Worm (Caenorhabditis elegans) whole organism, L4 larva: Measurements from ENCODE around the gene C18H7.1.

Experiments
- D1046.2 ChIP-seq: fragments of 200-800 bp; sonication (Bioruptor generic); IDR thresholded peaks from 2 replicates; pipeline ENCODE4 v1.3.6; 2022; ENCODE audit warnings: missing genetic modification characterization, missing compliant biosample characterization
- F37D6.2 ChIP-seq: sonication (generic microtip); optimal IDR thresholded peaks from 2 replicates; lab custom pipeline; 2016; ENCODE audit warnings: mild to moderate bottlenecking, missing genetic modification characterization, missing compliant biosample characterization
- F49E8.2 ChIP-seq: sonication (generic microtip); optimal IDR thresholded peaks from 2 replicates; lab custom pipeline; 2016; ENCODE audit warnings: missing compliant biosample characterization, mild to moderate bottlenecking, missing genetic modification characterization, borderline replicate concordance
- T26A8.4 ChIP-seq: fragments of 200-800 bp; sonication (Bioruptor generic); IDR thresholded peaks from 2 replicates; pipeline ENCODE4 v1.3.6; 2022; ENCODE audit warnings: missing genetic modification characterization, missing compliant biosample characterization
- Y105C5A.15 ChIP-seq: fragments of 200-800 bp; sonication (Bioruptor generic); IDR thresholded peaks from 2 replicates; pipeline ENCODE4 v1.3.6; 2022; ENCODE audit warnings: missing genetic modification characterization, missing compliant biosample characterization
- Y48G9A.11 ChIP-seq: fragments of 200-800 bp; sonication (Bioruptor generic); IDR thresholded peaks from 2 replicates; pipeline ENCODE4 v1.3.6; 2022; ENCODE audit warnings: missing genetic modification reagents, missing genetic modification characterization, missing compliant biosample characterization
- Y5F2A.4 ChIP-seq: fragments of 200-800 bp; sonication (Bioruptor generic); optimal IDR thresholded peaks from 2 replicates; lab custom pipeline; 2018; ENCODE audit warnings: mild to moderate bottlenecking, missing genetic modification characterization, missing compliant biosample characterization
- ZK337.2 ChIP-seq: fragments of 200-800 bp; sonication (Bioruptor generic); IDR thresholded peaks from 2 replicates; pipeline ENCODE4 v1.3.6; 2022; ENCODE audit warnings: missing genetic modification reagents, missing genetic modification characterization, missing compliant biosample characterization
- aly-2 ChIP-seq: sonication (generic microtip); optimal IDR thresholded peaks from 2 replicates; lab custom pipeline; 2018; ENCODE audit warnings: missing biosample characterization, missing genetic modification characterization
- ceh-32 ChIP-seq: sonication (generic microtip); optimal IDR thresholded peaks from 2 replicates; lab custom pipeline; 2016; ENCODE audit warnings: mild to moderate bottlenecking, missing genetic modification characterization, missing compliant biosample characterization; ENCODE audit not compliant: poor library complexity
- ceh-44 ChIP-seq: fragments of 200-800 bp; sonication (Bioruptor generic); IDR thresholded peaks from 2 replicates; pipeline ENCODE4 v1.3.6; 2022; ENCODE audit warnings: missing genetic modification reagents, missing genetic modification characterization, missing compliant biosample characterization
- cey-2 ChIP-seq: sonication (generic microtip); optimal IDR thresholded peaks from 3 replicates; lab custom pipeline; 2017; ENCODE audit warnings: missing genetic modification characterization, mild to moderate bottlenecking, missing compliant biosample characterization, antibody characterized with exemption, borderline replicate concordance; ENCODE audit not compliant: insufficient read depth
- daf-16 ChIP-seq, 3 experiments: sonication (generic microtip); optimal IDR thresholded peaks; 2 replicates each; lab custom pipeline; 2016 to 2017; ENCODE audit warnings: missing genetic modification characterization in 3 of 3, missing genetic modification reagents in 3 of 3, mild to moderate bottlenecking in 2 of 3, missing compliant biosample characterization in 2 of 3, missing biosample characterization in 1 of 3, moderate library complexity in 1 of 3
- dmd-6 ChIP-seq: fragments of 200-800 bp; sonication (Bioruptor generic); IDR thresholded peaks from 2 replicates; pipeline ENCODE4 v1.3.6; 2022; ENCODE audit warnings: missing genetic modification reagents, missing genetic modification characterization, missing compliant biosample characterization
- egl-43 ChIP-seq: fragments of 200-800 bp; sonication (Bioruptor generic); IDR thresholded peaks from 2 replicates; pipeline ENCODE4 v1.3.6; 2022; ENCODE audit warnings: missing genetic modification reagents, missing genetic modification characterization, missing compliant biosample characterization
- jun-1 ChIP-seq: fragments of 150-350 bp; optimal IDR thresholded peaks from 2 replicates; lab custom pipeline; 2014; ENCODE audit warnings: missing biosample characterization, missing genetic modification reagents, missing genetic modification characterization
- lim-7 ChIP-seq: fragments of 200-800 bp; sonication (Bioruptor generic); IDR thresholded peaks from 2 replicates; pipeline ENCODE4 v1.3.6; 2022; ENCODE audit warnings: missing genetic modification characterization, missing compliant biosample characterization
- lin-1 ChIP-seq: fragments of 200-800 bp; sonication (Bioruptor generic); IDR thresholded peaks from 2 replicates; pipeline ENCODE4 v1.3.6; 2022; ENCODE audit warnings: missing genetic modification reagents, missing genetic modification characterization, missing compliant biosample characterization
- lin-15B ChIP-seq: fragments of 150-350 bp; sonication (generic microtip); optimal IDR thresholded peaks from 3 replicates; lab custom pipeline; 2014; ENCODE audit warnings: missing biosample characterization, missing genetic modification characterization
- lin-38 ChIP-seq: fragments of 200-800 bp; sonication (Bioruptor generic); IDR thresholded peaks from 2 replicates; pipeline ENCODE4 v1.3.6; 2022; ENCODE audit warnings: missing genetic modification reagents, missing genetic modification characterization, missing compliant biosample characterization
- lir-3 ChIP-seq: sonication (generic microtip); optimal IDR thresholded peaks from 2 replicates; lab custom pipeline; 2016; ENCODE audit warnings: mild to moderate bottlenecking, missing genetic modification characterization, missing compliant biosample characterization
- lsy-2 ChIP-seq, 2 experiments: fragments of 150-350 bp in 1 of 2; sonication (generic microtip) in 1 of 2; optimal IDR thresholded peaks; 2 replicates each; lab custom pipeline; 2014 to 2017; ENCODE audit warnings: missing biosample characterization in 2 of 2, missing genetic modification characterization in 2 of 2
- madf-9 ChIP-seq: fragments of 200-800 bp; sonication (Bioruptor generic); conservative IDR thresholded peaks from 2 replicates; pipeline ENCODE4 v1.3.6; 2022; ENCODE audit warnings: missing genetic modification reagents, missing genetic modification characterization, missing compliant biosample characterization
- mdt-29 ChIP-seq: fragments of 200-800 bp; sonication (Bioruptor generic); IDR thresholded peaks from 2 replicates; pipeline ENCODE4 v1.3.6; 2022; ENCODE audit warnings: missing genetic modification reagents, missing genetic modification characterization, missing compliant biosample characterization
- mes-2 ChIP-seq: sonication (generic microtip); optimal IDR thresholded peaks from 2 replicates; lab custom pipeline; 2016; ENCODE audit warnings: missing genotype, mild to moderate bottlenecking, missing genetic modification characterization, missing compliant biosample characterization; ENCODE audit not compliant: poor library complexity, severe bottlenecking
- mxl-2 ChIP-seq: fragments of 200-800 bp; sonication (Bioruptor generic); conservative IDR thresholded peaks from 2 replicates; pipeline ENCODE4 v1.3.6; 2022; ENCODE audit warnings: missing genetic modification reagents, missing genetic modification characterization, missing compliant biosample characterization
- nhr-102 ChIP-seq: sonication (generic microtip); optimal IDR thresholded peaks from 2 replicates; lab custom pipeline; 2016; ENCODE audit warnings: mild to moderate bottlenecking, missing genetic modification characterization, moderate library complexity, missing compliant biosample characterization
- nhr-111 ChIP-seq: fragments of 200-800 bp; sonication (Bioruptor generic); optimal IDR thresholded peaks from 2 replicates; lab custom pipeline; 2018; ENCODE audit warnings: mild to moderate bottlenecking, missing genetic modification characterization, missing compliant biosample characterization
- nhr-25 ChIP-seq: sonication (generic microtip); optimal IDR thresholded peaks from 2 replicates; lab custom pipeline; 2017; ENCODE audit warnings: missing genetic modification characterization, mild to moderate bottlenecking, missing compliant biosample characterization, antibody characterized with exemption, moderate library complexity, borderline replicate concordance; ENCODE audit not compliant: insufficient read depth
- nhr-28 ChIP-seq: fragments of 150-350 bp; optimal IDR thresholded peaks from 2 replicates; lab custom pipeline; 2014; ENCODE audit warnings: missing biosample characterization, missing genetic modification characterization
- nhr-42 ChIP-seq: fragments of 200-800 bp; sonication (Bioruptor generic); IDR thresholded peaks from 2 replicates; pipeline ENCODE4 v1.3.6; 2022; ENCODE audit warnings: missing genetic modification characterization, missing compliant biosample characterization
- nhr-48 ChIP-seq: sonication (generic microtip); optimal IDR thresholded peaks from 2 replicates; lab custom pipeline; 2016; ENCODE audit warnings: mild to moderate bottlenecking, missing genetic modification characterization, missing compliant biosample characterization
- nhr-77 ChIP-seq: fragments of 150-350 bp; optimal IDR thresholded peaks from 2 replicates; lab custom pipeline; 2014; ENCODE audit warnings: missing biosample characterization, missing genetic modification characterization
- php-3 ChIP-seq: fragments of 200-800 bp; sonication (Bioruptor generic); IDR thresholded peaks from 2 replicates; pipeline ENCODE4 v1.3.6; 2022; ENCODE audit warnings: missing genetic modification reagents, missing genetic modification characterization, missing compliant biosample characterization
- set-16 ChIP-seq: fragments of 200-800 bp; sonication (Bioruptor generic); IDR thresholded peaks from 2 replicates; pipeline ENCODE4 v1.3.6; 2022; ENCODE audit warnings: missing genetic modification reagents, missing genetic modification characterization, missing compliant biosample characterization
- snpc-1.2 ChIP-seq: fragments of 200-800 bp; sonication (Bioruptor generic); IDR thresholded peaks from 2 replicates; pipeline ENCODE4 v1.3.6; 2022; ENCODE audit warnings: missing genetic modification reagents, missing genetic modification characterization, missing compliant biosample characterization
- snpc-4 ChIP-seq: fragments of 150-350 bp; optimal IDR thresholded peaks from 2 replicates; lab custom pipeline; 2014; ENCODE audit warnings: missing biosample characterization, missing genetic modification characterization
- tra-1 ChIP-seq: fragments of 200-800 bp; sonication (Bioruptor generic); IDR thresholded peaks from 2 replicates; pipeline ENCODE4 v1.3.6; 2022; ENCODE audit warnings: missing genetic modification reagents, missing genetic modification characterization, missing compliant biosample characterization
- unc-130 ChIP-seq: sonication (generic microtip); optimal IDR thresholded peaks from 2 replicates; lab custom pipeline; 2016; ENCODE audit warnings: missing genetic modification reagents, missing genetic modification characterization, missing compliant biosample characterization
- zfp-2 ChIP-seq: sonication (generic microtip); optimal IDR thresholded peaks from 2 replicates; lab custom pipeline; 2016; ENCODE audit warnings: mild to moderate bottlenecking, missing genetic modification characterization, missing compliant biosample characterization
- zfp-3 ChIP-seq: fragments of 200-800 bp; sonication (Bioruptor generic); conservative IDR thresholded peaks from 2 replicates; pipeline ENCODE4 v1.3.6; 2022; ENCODE audit warnings: missing genetic modification reagents, missing genetic modification characterization, missing compliant biosample characterization
- zip-11 ChIP-seq: fragments of 200-800 bp; sonication (Bioruptor generic); IDR thresholded peaks from 2 replicates; pipeline ENCODE4 v1.3.6; 2022; ENCODE audit warnings: missing genetic modification characterization, missing compliant biosample characterization
- ztf-11 ChIP-seq: fragments of 150-350 bp; optimal IDR thresholded peaks from 2 replicates; lab custom pipeline; 2014; ENCODE audit warnings: missing biosample characterization, missing genetic modification characterization
- ztf-7 ChIP-seq: fragments of 150-350 bp; optimal IDR thresholded peaks from 2 replicates; lab custom pipeline; 2014; ENCODE audit warnings: missing biosample characterization, missing genetic modification characterization

The C18H7.1 gene

DNA sequence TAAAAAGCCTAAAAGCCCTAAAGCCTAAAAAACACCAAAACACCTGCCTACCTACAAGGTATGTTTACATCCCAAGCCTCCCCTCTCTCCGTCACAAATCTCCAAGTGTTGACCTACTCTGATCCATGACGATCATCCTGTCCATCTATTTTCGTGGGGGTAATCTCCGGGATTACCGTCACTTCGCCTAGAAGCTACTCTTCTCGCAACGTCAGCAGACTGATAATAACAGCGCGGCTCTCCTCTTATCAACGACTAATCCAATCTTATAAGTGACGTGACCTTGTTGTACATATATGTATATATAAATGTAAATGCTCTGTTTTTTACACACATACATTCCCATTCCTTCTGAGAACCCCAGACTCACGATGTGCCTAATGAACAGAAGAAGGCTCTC, 33.0 kb downstream of the C18H7.1 start:
- TF ChIP-seq ZK337.2 (GFP tag; lab: Robert Waterston, UW) (no peak), nhr-25 (tag; lab: Kevin White, UChicago) (no peak), snpc-1.2 (GFP tag; lab: Robert Waterston, UW) (no peak), mes-2 (tag; lab: Kevin White, UChicago) (no peak), F37D6.2 (no peak), nhr-77 (no peak), dmd-6 (GFP tag; lab: Robert Waterston, UW) (no peak), nhr-28 (tag; lab: Kevin White, UChicago) (no peak), tra-1 (GFP tag; lab: Robert Waterston, UW) (no peak), jun-1 (tag; lab: Kevin White, UChicago) (no peak), D1046.2 (no peak), nhr-102 (tag; lab: Kevin White, UChicago) (no peak), nhr-42 (no peak), unc-130 (no peak), ztf-11 (tag; lab: Kevin White, UChicago) (no peak), lir-3 (tag; lab: Kevin White, UChicago) (no peak), ztf-7 (tag; lab: Kevin White, UChicago) (no peak)

DNA sequence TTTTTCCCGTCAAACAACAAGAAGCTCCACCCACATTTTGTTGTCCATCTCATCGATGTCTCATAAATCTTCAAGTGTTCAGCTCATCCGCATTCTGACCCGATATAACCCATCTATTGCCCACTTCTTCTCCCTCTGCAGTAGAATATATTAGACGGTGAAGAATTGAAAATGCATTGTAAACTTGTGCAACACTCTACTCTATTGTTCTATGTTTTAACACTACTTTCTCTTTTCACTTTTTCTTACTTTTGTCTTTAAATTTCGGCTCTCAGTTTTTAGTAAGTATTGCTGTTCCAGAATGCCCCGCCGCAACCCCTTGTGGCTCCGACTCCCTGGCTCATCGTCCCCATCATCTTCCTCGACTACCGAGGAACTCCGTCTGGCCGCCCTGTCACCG, 34.0 kb downstream of the C18H7.1 start, which contains the start of gene K11H12.9:
TSS of gene K11H12.9 (plus strand) at position 301 of the 400 bp plus-strand sequence.
- TF ChIP-seq zip-11 (GFP tag; lab: Robert Waterston, UW): no peak
- TF ChIP-seq egl-43 (GFP tag; lab: Robert Waterston, UW): no peak
- no peak for TF ChIP-seq Y105C5A.15 (GFP tag; lab: Robert Waterston, UW)
- no peak for TF ChIP-seq zfp-2 (tag; lab: Kevin White, UChicago)
- TF ChIP-seq nhr-42: no peak
- TF ChIP-seq mes-2 (tag; lab: Kevin White, UChicago): no peak

DNA sequence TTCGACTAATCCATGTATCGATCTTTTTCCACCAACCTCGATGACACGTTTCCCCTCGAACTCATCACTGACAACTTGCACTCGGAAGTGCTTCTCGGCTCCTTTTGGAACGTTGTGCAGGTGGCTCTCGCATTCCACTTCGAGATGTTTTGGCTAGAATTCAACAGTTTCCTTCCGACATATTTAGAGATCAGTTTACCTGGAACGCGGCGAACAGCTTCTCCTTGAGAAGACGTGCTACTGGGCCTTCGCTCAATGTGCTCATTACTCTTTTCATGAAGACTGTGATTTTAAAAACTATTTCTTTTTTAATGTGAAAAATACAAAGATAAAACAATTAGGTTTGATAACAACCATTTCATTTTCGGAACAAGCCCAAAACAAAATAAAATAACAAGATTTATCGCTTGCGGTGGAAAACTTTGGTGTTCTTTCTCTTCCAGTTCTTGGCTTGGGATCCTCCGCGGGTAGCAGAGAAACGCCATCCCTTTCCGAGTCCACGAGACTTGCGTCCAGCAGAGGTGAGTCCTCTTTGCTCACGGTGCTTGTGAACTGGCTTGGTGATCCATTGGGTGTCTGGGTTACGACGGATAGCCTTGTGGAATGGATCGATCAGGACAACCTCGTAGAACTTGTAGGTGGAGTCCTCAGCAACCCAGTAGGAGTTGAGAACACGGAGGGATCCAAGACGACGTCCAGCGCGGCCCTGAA, 37.9 kb downstream of the C18H7.1 start, which contains the start of gene K11H12.1:
TSS of gene K11H12.1 (minus strand) at position 284 of the 711 bp plus-strand sequence.
- TF ChIP-seq Y105C5A.15 (GFP tag; lab: Robert Waterston, UW) (0 out of 2 replicates have a peak, but pooled peaks have one; percentile 12), nhr-111 (GFP tag; lab: Kevin White, UChicago) (peak; percentile 46), mxl-2 (no peak), Y48G9A.11 (GFP tag; lab: Robert Waterston, UW) (peak; percentile 51; the same call in 1 of the 2 replicates), mdt-29 (GFP tag; lab: Robert Waterston, UW) (0 out of 2 replicates have a peak, but pooled peaks have one; percentile 18), T26A8.4 (GFP tag; lab: Robert Waterston, UW) (0 out of 2 replicates have a peak, but pooled peaks have one; percentile 39), cey-2 (tag; lab: Kevin White, UChicago) (no peak), lsy-2 (tag; optimal IDR thresholded peaks at IDR 0.05; lab: Kevin White, UChicago) (peak in 1 of 2 experiments; percentile 8), snpc-4 (no peak), lin-38 (GFP tag; lab: Robert Waterston, UW) (peak; percentile 68), tra-1 (GFP tag; lab: Robert Waterston, UW) (0 out of 2 replicates have a peak, but pooled peaks have one; percentile 17), ceh-44 (no peak), php-3 (GFP tag; lab: Robert Waterston, UW) (no peak), lin-1 (GFP tag; lab: Robert Waterston, UW) (peak; percentile 36; the same call in 1 of the 2 replicates), aly-2 (tag; lab: Kevin White, UChicago) (no peak), lim-7 (peak; percentile 54; the same call in 1 of the 2 replicates), F49E8.2 (tag; lab: Kevin White, UChicago) (peak; percentile 53), ceh-32 (tag; lab: Kevin White, UChicago) (no peak), zfp-3 (no peak), set-16 (GFP tag; lab: Robert Waterston, UW) (peak; percentile 34; the same call in 1 of the 2 replicates), lin-15B (no peak), mes-2 (tag; lab: Kevin White, UChicago) (no peak), nhr-48 (tag; lab: Kevin White, UChicago) (no peak), madf-9 (GFP tag; lab: Robert Waterston, UW) (no peak), daf-16 (GFP tag; optimal IDR thresholded peaks at IDR 0.05; lab: Kevin White, UChicago) (no peak), daf-16 (tag; optimal IDR thresholded peaks at IDR 0.05; lab: Kevin White, UChicago) (no peak), Y5F2A.4 (GFP tag; lab: Kevin White, UChicago) (peak; percentile 8)
